Worm (Caenorhabditis elegans) whole organism, L4 larva: ENCODE results near the gene cest-2.3.

Experiments used
- ama-1 ChIP-seq: fragments of 150-350 bp; optimal IDR thresholded peaks from 2 replicates; lab custom pipeline; 2014; ENCODE audit warnings: inconsistent platforms, mixed read lengths
- ceh-20 ChIP-seq: fragments of 200-800 bp; sonication (Bioruptor generic); IDR thresholded peaks from 2 replicates; pipeline ENCODE4 v1.3.6; 2022; ENCODE audit warnings: missing genetic modification reagents, missing genetic modification characterization, missing compliant biosample characterization
- fkh-10 ChIP-seq: fragments of 150-350 bp; optimal IDR thresholded peaks from 2 replicates; lab custom pipeline; 2014; ENCODE audit warnings: missing biosample characterization, missing genetic modification reagents, missing genetic modification characterization
- hlh-30 ChIP-seq: sonication (generic microtip); optimal IDR thresholded peaks from 2 replicates; lab custom pipeline; 2017; ENCODE audit warnings: antibody characterized with exemption, mild to moderate bottlenecking, missing genetic modification characterization, missing compliant biosample characterization; ENCODE audit not compliant: insufficient read depth
- lsy-2 ChIP-seq, 2 experiments: fragments of 150-350 bp in 1 of 2; sonication (generic microtip) in 1 of 2; optimal IDR thresholded peaks; 2 replicates each; lab custom pipeline; 2014 to 2017; ENCODE audit warnings: missing biosample characterization in 2 of 2, missing genetic modification characterization in 2 of 2
- nhr-25 ChIP-seq: sonication (generic microtip); optimal IDR thresholded peaks from 2 replicates; lab custom pipeline; 2017; ENCODE audit warnings: missing genetic modification characterization, mild to moderate bottlenecking, missing compliant biosample characterization, antibody characterized with exemption, moderate library complexity, borderline replicate concordance; ENCODE audit not compliant: insufficient read depth
- nhr-76 ChIP-seq: fragments of 150-350 bp; optimal IDR thresholded peaks from 2 replicates; lab custom pipeline; 2014; ENCODE audit warnings: missing biosample characterization, missing genetic modification characterization
- nhr-77 ChIP-seq: fragments of 150-350 bp; optimal IDR thresholded peaks from 2 replicates; lab custom pipeline; 2014; ENCODE audit warnings: missing biosample characterization, missing genetic modification characterization
- pqm-1 ChIP-seq: sonication (generic microtip); optimal IDR thresholded peaks from 2 replicates; lab custom pipeline; 2017; ENCODE audit warnings: missing biosample characterization, missing genetic modification characterization
- zag-1 ChIP-seq: fragments of 150-350 bp; optimal IDR thresholded peaks from 2 replicates; lab custom pipeline; 2014; ENCODE audit warnings: missing biosample characterization, missing genetic modification characterization

- TF ChIP-seq zag-1 (tag; lab: Kevin White, UChicago) (no peak), hlh-30 (tag; lab: Kevin White, UChicago) (no peak), nhr-76 (tag; lab: Kevin White, UChicago) (no peak), ama-1 (no peak), ceh-20 (GFP tag; lab: Robert Waterston, UW) (no peak), fkh-10 (GFP tag; lab: Kevin White, UChicago) (no peak), nhr-25 (tag; lab: Kevin White, UChicago) (no peak), lsy-2 (tag; optimal IDR thresholded peaks at IDR 0.05; lab: Kevin White, UChicago) (no peak), pqm-1 (no peak), nhr-77 (tag; lab: Kevin White, UChicago) (no peak)
These were observed 16.1 kb downstream of the cest-2.3 start, which contains the start of gene cest-1.1 for ce11 chrV:14166630-14167029.
